Fruit fly (Drosophila melanogaster) whole organism, embryonic: ENCODE measurements around the gene SamDC.
A peak's percentile ranks its signal among the peaks of the same experiment; 100 is the strongest.

Experiments used
- Antp ChIP-seq: fragments of 200-800 bp; sonication (Bioruptor generic); optimal IDR thresholded peaks from 3 replicates; lab custom pipeline; 2016; ENCODE audit warnings: missing biosample characterization, missing genetic modification characterization
- B-H2 ChIP-seq: fragments of 200-800 bp; sonication (Bioruptor generic); optimal IDR thresholded peaks from 2 replicates; lab custom pipeline; 2018; ENCODE audit warnings: missing biosample characterization, mild to moderate bottlenecking, missing genetic modification characterization
- CG13287 ChIP-seq: fragments of 200-800 bp; sonication (Bioruptor generic); IDR thresholded peaks from 2 replicates; pipeline ENCODE4 v1.3.6; 2022; ENCODE audit warnings: missing biosample characterization, missing genetic modification characterization; ENCODE audit not compliant: partially characterized antibody
- CG2116 ChIP-seq: fragments of 200-800 bp; sonication (Bioruptor generic); optimal IDR thresholded peaks from 3 replicates; lab custom pipeline; 2018; ENCODE audit warnings: missing biosample characterization, mild to moderate bottlenecking, missing genetic modification characterization
- CG32772 ChIP-seq: fragments of 200-800 bp; sonication (Bioruptor generic); IDR thresholded peaks from 2 replicates; pipeline ENCODE4 v1.3.6; 2022; ENCODE audit warnings: missing biosample characterization, missing genetic modification characterization
- Hr3 ChIP-seq: fragments of 200-800 bp; sonication (Bioruptor generic); optimal IDR thresholded peaks from 3 replicates; lab custom pipeline; 2016; ENCODE audit warnings: missing biosample characterization, missing genetic modification characterization
- Hr51 ChIP-seq, 2 experiments: fragments of 200-800 bp; sonication (Bioruptor generic); optimal IDR thresholded peaks; 2 replicates in 1 of 2; 3 replicates in 1 of 2; lab custom pipeline; 2016 to 2018; ENCODE audit warnings: missing biosample characterization in 2 of 2, missing genetic modification characterization in 2 of 2, mild to moderate bottlenecking in 1 of 2, moderate library complexity in 1 of 2
- PHDP ChIP-seq: fragments of 200-800 bp; sonication (Bioruptor generic); optimal IDR thresholded peaks from 3 replicates; lab custom pipeline; 2018; ENCODE audit warnings: missing biosample characterization, mild to moderate bottlenecking, missing genetic modification characterization, moderate library complexity
- en ChIP-seq: fragments of 200-800 bp; sonication (Bioruptor generic); optimal IDR thresholded peaks from 2 replicates; lab custom pipeline; 2016; ENCODE audit warnings: missing biosample characterization, missing genetic modification characterization
- ewg ChIP-seq: fragments of 200-800 bp; sonication (Bioruptor generic); optimal IDR thresholded peaks from 3 replicates; lab custom pipeline; 2017; ENCODE audit warnings: mild to moderate bottlenecking, missing biosample characterization, missing genetic modification reagents, missing genetic modification characterization
- fru ChIP-seq: fragments of >200 bp; optimal IDR thresholded peaks from 2 replicates; lab custom pipeline; 2017
- h ChIP-seq: fragments of >200 bp; optimal IDR thresholded peaks from 2 replicates; lab custom pipeline; 2017
- inv ChIP-seq: fragments of 200-800 bp; sonication (Bioruptor generic); IDR thresholded peaks from 2 replicates; pipeline ENCODE4 v1.3.6; 2022; ENCODE audit warnings: missing biosample characterization, missing genetic modification characterization; ENCODE audit not compliant: partially characterized antibody

- TF ChIP-seq Antp, result no peak
- TF ChIP-seq CG13287, result peak; percentile 85
- TF ChIP-seq B-H2 (GFP tag; lab: Kevin White, UChicago), result no peak
- TF ChIP-seq ewg (GFP tag; lab: Kevin White, UChicago), result no peak
- peak; percentile 63 for TF ChIP-seq inv (GFP tag; lab: Robert Waterston, UW)
- no peak for TF ChIP-seq fru
- TF ChIP-seq CG32772 (GFP tag; lab: Robert Waterston, UW), result no peak
- TF ChIP-seq h (lab: Kevin White, UChicago), result no peak
- TF ChIP-seq en (GFP tag; lab: Kevin White, UChicago), result no peak
- no peak for TF ChIP-seq Hr51 (GFP tag; optimal IDR thresholded peaks at IDR 0.05; lab: Kevin White, UChicago)
- TF ChIP-seq CG2116 (GFP tag; lab: Kevin White, UChicago), result peak; percentile 24
- no peak for TF ChIP-seq PHDP (tag; lab: Kevin White, UChicago)
- no peak for TF ChIP-seq Hr3 (GFP tag; lab: Kevin White, UChicago)
Measured at dm6 chr2L:10342471-10342870, 3.2 kb downstream of the SamDC start, which contains the start of gene Sps2.
